Fruit fly (Drosophila melanogaster): Measurements from ENCODE around the gene Tektin-C.
A peak's percentile ranks its signal among the peaks of the same experiment; 100 is the strongest.

Tektin-C gene

dm6 chr3L:5785237-5786062 is 10.9 kb downstream of the Tektin-C start:
- no peak for TF ChIP-seq insv (optimal IDR thresholded peaks at IDR 0.05)
- TF ChIP-seq Myc (optimal IDR thresholded peaks at IDR 0.05), result no peak
- no peak for TF ChIP-seq Sin3A (optimal IDR thresholded peaks at IDR 0.05)
- TF ChIP-seq psq (optimal IDR thresholded peaks at IDR 0.05), result no peak

dm6 chr3L:5779476-5780401 is 16.6 kb downstream of the Tektin-C start, which contains the start of the genes Myt1, PGRP-LD and Pmi:
Gene Myt1, minus strand, starts transcription at chr3L:5779591.
Gene PGRP-LD, plus strand, starts transcription at chr3L:5780051.
Gene Pmi, plus strand, starts transcription at chr3L:5780051.
- no peak for TF ChIP-seq ttk (optimal IDR thresholded peaks at IDR 0.05)
- no peak for TF ChIP-seq h (optimal IDR thresholded peaks at IDR 0.05)
- no peak for TF ChIP-seq psq (optimal IDR thresholded peaks at IDR 0.05)
- TF ChIP-seq insv (optimal IDR thresholded peaks at IDR 0.05), result no peak
- no peak for TF ChIP-seq Myc (optimal IDR thresholded peaks at IDR 0.05)
- TF ChIP-seq Sin3A (optimal IDR thresholded peaks at IDR 0.05), result no peak

- TF ChIP-seq psq (optimal IDR thresholded peaks at IDR 0.05) (no peak), Sin3A (optimal IDR thresholded peaks at IDR 0.05) (no peak), ttk (optimal IDR thresholded peaks at IDR 0.05) (no peak), h (optimal IDR thresholded peaks at IDR 0.05) (no peak)
These were observed 19.2 kb downstream of the Tektin-C start, which contains the start of gene vito for dm6 chr3L:5777114-5777513. Gene vito, minus strand, starts transcription at chr3L:5777333.

- TF ChIP-seq ttk (optimal IDR thresholded peaks at IDR 0.05), result no peak
- TF ChIP-seq psq (optimal IDR thresholded peaks at IDR 0.05), result no peak
- TF ChIP-seq insv (optimal IDR thresholded peaks at IDR 0.05), result no peak
- TF ChIP-seq Sin3A (optimal IDR thresholded peaks at IDR 0.05), result no peak
- TF ChIP-seq h (optimal IDR thresholded peaks at IDR 0.05), result no peak
- no peak for TF ChIP-seq Myc (optimal IDR thresholded peaks at IDR 0.05)
These were observed 21.6 kb downstream of the Tektin-C start for dm6 chr3L:5774782-5775181.

- TF ChIP-seq Sin3A (optimal IDR thresholded peaks at IDR 0.05), result no peak
- no peak for TF ChIP-seq insv (optimal IDR thresholded peaks at IDR 0.05)
- no peak for TF ChIP-seq ttk (optimal IDR thresholded peaks at IDR 0.05)
- TF ChIP-seq psq (optimal IDR thresholded peaks at IDR 0.05), result no peak
- no peak for TF ChIP-seq Myc (optimal IDR thresholded peaks at IDR 0.05)
These were observed 25.4 kb downstream of the Tektin-C start for dm6 chr3L:5770817-5771425.

dm6 chr3L:5770113-5770798 is 26.1 kb downstream of the Tektin-C start:
- no peak for TF ChIP-seq insv (optimal IDR thresholded peaks at IDR 0.05)
- peak; percentile 24 for TF ChIP-seq ttk (optimal IDR thresholded peaks at IDR 0.05)

dm6 chr3L:5768532-5769497 is 27.5 kb downstream of the Tektin-C start, which contains the start of the genes Ppat-Dpck and scny:
Gene Ppat-Dpck, minus strand, starts transcription at chr3L:5768794.
Gene scny, plus strand, starts transcription at chr3L:5769002.
- TF ChIP-seq insv (optimal IDR thresholded peaks at IDR 0.05) (no peak), psq (optimal IDR thresholded peaks at IDR 0.05) (peak; percentile 65), Sin3A (optimal IDR thresholded peaks at IDR 0.05) (no peak), h (optimal IDR thresholded peaks at IDR 0.05) (no peak), Myc (optimal IDR thresholded peaks at IDR 0.05) (no peak), ttk (optimal IDR thresholded peaks at IDR 0.05) (no peak)

dm6 chr3L:5765844-5766200 is 30.5 kb downstream of the Tektin-C start, which contains the start of gene Txl:
Gene Txl, plus strand, starts transcription at chr3L:5765846.
- TF ChIP-seq Myc (optimal IDR thresholded peaks at IDR 0.05) (no peak), psq (optimal IDR thresholded peaks at IDR 0.05) (no peak), ttk (optimal IDR thresholded peaks at IDR 0.05) (no peak), Sin3A (optimal IDR thresholded peaks at IDR 0.05) (no peak), insv (optimal IDR thresholded peaks at IDR 0.05) (no peak), h (optimal IDR thresholded peaks at IDR 0.05) (no peak)

dm6 chr3L:5764922-5765843 is 31.2 kb downstream of the Tektin-C start, which contains the start of gene CG10576:
Gene CG10576, minus strand, starts transcription at chr3L:5765702.
- TF ChIP-seq Myc (optimal IDR thresholded peaks at IDR 0.05), result no peak
- TF ChIP-seq Sin3A (optimal IDR thresholded peaks at IDR 0.05), result no peak
- TF ChIP-seq psq (optimal IDR thresholded peaks at IDR 0.05), result no peak
- TF ChIP-seq h (optimal IDR thresholded peaks at IDR 0.05), result no peak
- no peak for TF ChIP-seq insv (optimal IDR thresholded peaks at IDR 0.05)
- no peak for TF ChIP-seq ttk (optimal IDR thresholded peaks at IDR 0.05)
